Fruit fly (Drosophila melanogaster) whole organism, embryonic: ENCODE results near the gene Hez.

Experiments
- Adf1 ChIP-seq: fragments of 200-800 bp; sonication (Bioruptor generic); IDR thresholded peaks from 2 replicates; pipeline ENCODE4 v1.3.6; 2022; ENCODE audit warnings: missing biosample characterization, missing genetic modification characterization
- B-H1 ChIP-seq: fragments of 200-800 bp; sonication (Bioruptor generic); IDR thresholded peaks from 3 replicates; pipeline ENCODE4 v1.3.6; 2022; ENCODE audit warnings: missing biosample characterization, missing genetic modification characterization
- Blimp-1 ChIP-seq: fragments of 200-800 bp; sonication (Bioruptor generic); optimal IDR thresholded peaks from 3 replicates; lab custom pipeline; 2018; ENCODE audit warnings: missing biosample characterization, missing genetic modification characterization, mild to moderate bottlenecking, moderate library complexity, missing genetic modification reagents
- CG10366 ChIP-seq: fragments of 200-800 bp; sonication (Bioruptor generic); IDR thresholded peaks from 2 replicates; pipeline ENCODE4 v1.3.6; 2022; ENCODE audit warnings: missing biosample characterization, missing genetic modification characterization
- CG10543 ChIP-seq: fragments of 200-800 bp; sonication (Bioruptor generic); optimal IDR thresholded peaks from 3 replicates; lab custom pipeline; 2017; ENCODE audit warnings: missing biosample characterization, mild to moderate bottlenecking, missing genetic modification characterization, moderate library complexity
- CG10979 ChIP-seq: fragments of 200-800 bp; sonication (Bioruptor generic); optimal IDR thresholded peaks from 2 replicates; lab custom pipeline; 2018; ENCODE audit warnings: missing biosample characterization, mild to moderate bottlenecking, missing genetic modification characterization, moderate library complexity
- CG13775 ChIP-seq: fragments of 200-800 bp; sonication (Bioruptor generic); optimal IDR thresholded peaks from 3 replicates; lab custom pipeline; 2017; ENCODE audit warnings: missing biosample characterization, mild to moderate bottlenecking, missing genetic modification characterization
- CG15011 ChIP-seq: fragments of 200-800 bp; sonication (Bioruptor generic); optimal IDR thresholded peaks from 3 replicates; lab custom pipeline; 2018; ENCODE audit warnings: missing biosample characterization, mild to moderate bottlenecking, missing genetic modification characterization
- CG15514 ChIP-seq: fragments of 200-800 bp; sonication (Bioruptor generic); optimal IDR thresholded peaks from 3 replicates; lab custom pipeline; 2017; ENCODE audit warnings: missing biosample characterization, missing genetic modification characterization, mild to moderate bottlenecking, moderate library complexity, missing genetic modification reagents
- CG18262 ChIP-seq: fragments of 200-800 bp; optimal IDR thresholded peaks from 3 replicates; lab custom pipeline; 2019; ENCODE audit warnings: missing biosample characterization, mild to moderate bottlenecking, missing genetic modification characterization, moderate library complexity
- CG2202 ChIP-seq: fragments of 200-800 bp; sonication (Bioruptor generic); optimal IDR thresholded peaks from 2 replicates; lab custom pipeline; 2018; ENCODE audit warnings: missing biosample characterization, mild to moderate bottlenecking, missing genetic modification characterization
- CG33557 ChIP-seq: fragments of 200-800 bp; sonication (Bioruptor generic); optimal IDR thresholded peaks from 2 replicates; lab custom pipeline; 2019; ENCODE audit warnings: missing biosample characterization, mild to moderate bottlenecking, missing genetic modification characterization, moderate library complexity
- CG34422 ChIP-seq: fragments of 200-800 bp; sonication (Bioruptor generic); IDR thresholded peaks from 3 replicates; pipeline ENCODE4 v1.3.6; 2022; ENCODE audit warnings: missing biosample characterization, missing genetic modification characterization
- CG42726 ChIP-seq: fragments of 200-800 bp; sonication (Bioruptor generic); IDR thresholded peaks from 2 replicates; pipeline ENCODE4 v1.3.6; 2022; ENCODE audit warnings: missing biosample characterization, missing genetic modification characterization; ENCODE audit not compliant: partially characterized antibody
- CG4424 ChIP-seq: fragments of 200-800 bp; sonication (Bioruptor generic); optimal IDR thresholded peaks from 3 replicates; lab custom pipeline; 2016; ENCODE audit warnings: missing biosample characterization, missing genetic modification characterization
- CG6175 ChIP-seq: fragments of 200-800 bp; sonication (Bioruptor generic); IDR thresholded peaks from 3 replicates; pipeline ENCODE4 v1.3.6; 2022; ENCODE audit warnings: missing biosample characterization, missing genetic modification characterization
- CG6272 ChIP-seq: fragments of 200-800 bp; sonication (Bioruptor generic); IDR thresholded peaks from 2 replicates; pipeline ENCODE4 v1.3.6; 2022; ENCODE audit warnings: missing biosample characterization, missing genetic modification characterization
- CG7745 ChIP-seq: fragments of 200-800 bp; sonication (Bioruptor generic); optimal IDR thresholded peaks from 2 replicates; lab custom pipeline; 2018; ENCODE audit warnings: missing biosample characterization, mild to moderate bottlenecking, missing genetic modification characterization, moderate library complexity
- CG7928 ChIP-seq: fragments of 200-800 bp; sonication (Bioruptor generic); optimal IDR thresholded peaks from 2 replicates; lab custom pipeline; 2017; ENCODE audit warnings: missing biosample characterization, mild to moderate bottlenecking, missing genetic modification characterization
- CG8478 ChIP-seq: fragments of >200 bp; optimal IDR thresholded peaks from 2 replicates; lab custom pipeline; 2018
- CG8924 ChIP-seq: fragments of 200-800 bp; optimal IDR thresholded peaks from 3 replicates; lab custom pipeline; 2019; ENCODE audit warnings: missing biosample characterization, mild to moderate bottlenecking, missing genetic modification characterization, moderate library complexity
- CTCF ChIP-seq: fragments of 200-800 bp; sonication (Bioruptor generic); optimal IDR thresholded peaks from 2 replicates; lab custom pipeline; 2017; ENCODE audit warnings: missing biosample characterization, mild to moderate bottlenecking, missing genetic modification characterization, moderate library complexity
- Dek ChIP-seq: fragments of 200-800 bp; sonication (Bioruptor generic); optimal IDR thresholded peaks from 3 replicates; lab custom pipeline; 2019; ENCODE audit warnings: missing biosample characterization, mild to moderate bottlenecking, missing genetic modification characterization, moderate library complexity
- Dp ChIP-seq: fragments of 200-800 bp; sonication (Bioruptor generic); optimal IDR thresholded peaks from 2 replicates; lab custom pipeline; 2018; ENCODE audit warnings: missing biosample characterization, mild to moderate bottlenecking, missing genetic modification characterization, moderate library complexity
- Ets65A ChIP-seq: fragments of 200-800 bp; sonication (Bioruptor generic); peaks from one replicate; lab custom pipeline; 2016; ENCODE audit warnings: missing biosample characterization, missing genetic modification characterization
- Ets97D ChIP-seq: fragments of 200-800 bp; sonication (Bioruptor generic); optimal IDR thresholded peaks from 3 replicates; lab custom pipeline; 2016; ENCODE audit warnings: missing biosample characterization, missing genetic modification characterization
- Fer1 ChIP-seq: fragments of 200-800 bp; sonication (Bioruptor generic); optimal IDR thresholded peaks from 2 replicates; lab custom pipeline; 2017; ENCODE audit warnings: missing biosample characterization, mild to moderate bottlenecking, missing genetic modification characterization
- Fer3 ChIP-seq: fragments of 200-800 bp; sonication (Bioruptor generic); optimal IDR thresholded peaks from 2 replicates; lab custom pipeline; 2018; ENCODE audit warnings: missing biosample characterization, mild to moderate bottlenecking, missing genetic modification characterization, moderate library complexity
- HLH54F ChIP-seq: fragments of 200-800 bp; sonication (Bioruptor generic); optimal IDR thresholded peaks from 3 replicates; lab custom pipeline; 2016; ENCODE audit warnings: missing biosample characterization, missing genetic modification characterization
- Hr39 ChIP-seq: fragments of >200 bp; optimal IDR thresholded peaks from 2 replicates; lab custom pipeline; 2017
- Hr51 ChIP-seq, 2 experiments: fragments of 200-800 bp; sonication (Bioruptor generic); optimal IDR thresholded peaks; 2 replicates in 1 of 2; 3 replicates in 1 of 2; lab custom pipeline; 2016 to 2018; ENCODE audit warnings: missing biosample characterization in 2 of 2, missing genetic modification characterization in 2 of 2, mild to moderate bottlenecking in 1 of 2, moderate library complexity in 1 of 2
- NfI ChIP-seq: fragments of 200-800 bp; sonication (Bioruptor generic); optimal IDR thresholded peaks from 3 replicates; lab custom pipeline; 2018; ENCODE audit warnings: missing biosample characterization, mild to moderate bottlenecking, missing genetic modification characterization, moderate library complexity
- Side ChIP-seq: fragments of 200-800 bp; sonication (Bioruptor generic); optimal IDR thresholded peaks from 2 replicates; lab custom pipeline; 2016; ENCODE audit warnings: missing biosample characterization, missing genetic modification characterization
- Sin3A ChIP-seq: fragments of >200 bp; optimal IDR thresholded peaks from 2 replicates; lab custom pipeline; 2018
- Sry-δ ChIP-seq: fragments of 200-800 bp; sonication (Bioruptor generic); optimal IDR thresholded peaks from 2 replicates; lab custom pipeline; 2016; ENCODE audit warnings: missing biosample characterization, missing genetic modification characterization
- Stat92E ChIP-seq, 3 experiments: fragments of >200 bp in 2 of 3; fragments of 200-800 bp in 1 of 3; sonication (Bioruptor generic) in 1 of 3; optimal IDR thresholded peaks; 2 replicates each; lab custom pipeline; 2017 to 2019; ENCODE audit warnings: missing biosample characterization in 3 of 3, missing genetic modification characterization in 3 of 3, mild to moderate bottlenecking in 1 of 3, moderate library complexity in 1 of 3
- chif ChIP-seq, 2 experiments: fragments of 200-800 bp; sonication (Bioruptor generic); optimal IDR thresholded peaks; 3 replicates each; lab custom pipeline; 2016; ENCODE audit warnings: missing biosample characterization in 2 of 2, missing genetic modification characterization in 2 of 2
- eve ChIP-seq, 2 experiments: fragments of >200 bp; optimal IDR thresholded peaks; 2 replicates each; lab custom pipeline; 2017; ENCODE audit warnings: missing biosample characterization in 2 of 2, missing genetic modification characterization in 2 of 2
- exex ChIP-seq: fragments of 200-800 bp; sonication (Bioruptor generic); optimal IDR thresholded peaks from 4 replicates; lab custom pipeline; 2018; ENCODE audit warnings: missing biosample characterization, mild to moderate bottlenecking, missing genetic modification characterization, moderate library complexity
- her ChIP-seq: fragments of 200-800 bp; sonication (Bioruptor generic); optimal IDR thresholded peaks from 2 replicates; lab custom pipeline; 2016; ENCODE audit warnings: missing biosample characterization, missing genetic modification characterization
- lilli ChIP-seq: fragments of 200-800 bp; sonication (Bioruptor generic); optimal IDR thresholded peaks from 3 replicates; lab custom pipeline; 2016; ENCODE audit warnings: missing biosample characterization, missing genetic modification characterization
- lov ChIP-seq, 2 experiments: fragments of 200-800 bp in 1 of 2; fragments of >200 bp in 1 of 2; sonication (Bioruptor generic) in 1 of 2; IDR thresholded peaks in 1 of 2; optimal IDR thresholded peaks in 1 of 2; 2 replicates in 1 of 2; 3 replicates in 1 of 2; pipeline versions ENCODE4 v1.3.6 to Lab custom; 2017 to 2022; ENCODE audit warnings: missing biosample characterization in 1 of 2, missing genetic modification characterization in 1 of 2
- odd ChIP-seq: fragments of 200-800 bp; sonication (Bioruptor generic); optimal IDR thresholded peaks from 2 replicates; lab custom pipeline; 2017; ENCODE audit warnings: missing biosample characterization, mild to moderate bottlenecking, missing genetic modification characterization
- otp ChIP-seq: fragments of 200-800 bp; sonication (Bioruptor generic); IDR thresholded peaks from 3 replicates; pipeline ENCODE4, ENCODE4 v1.3.6; 2022; ENCODE audit warnings: missing biosample characterization, missing genetic modification characterization
- repo ChIP-seq: fragments of 200-800 bp; sonication (Bioruptor generic); optimal IDR thresholded peaks from 2 replicates; lab custom pipeline; 2016; ENCODE audit warnings: missing biosample characterization, missing genetic modification characterization
- sens-2 ChIP-seq: fragments of 200-800 bp; sonication (Bioruptor generic); IDR thresholded peaks from 2 replicates; pipeline ENCODE4 v1.3.6; 2022; ENCODE audit warnings: missing biosample characterization, missing genetic modification characterization
- shn ChIP-seq: fragments of 200-800 bp; sonication (Bioruptor generic); optimal IDR thresholded peaks from 3 replicates; lab custom pipeline; 2016; ENCODE audit warnings: missing biosample characterization, missing genetic modification characterization
- slp2 ChIP-seq: fragments of 200-800 bp; sonication (Bioruptor generic); optimal IDR thresholded peaks from 2 replicates; lab custom pipeline; 2016; ENCODE audit warnings: missing biosample characterization, missing genetic modification characterization
- wek ChIP-seq: fragments of 200-800 bp; sonication (Bioruptor generic); optimal IDR thresholded peaks from 3 replicates; lab custom pipeline; 2018; ENCODE audit warnings: missing biosample characterization, mild to moderate bottlenecking, missing genetic modification characterization, moderate library complexity
- zfh1 ChIP-seq: fragments of 200-800 bp; sonication (Bioruptor generic); IDR thresholded peaks from 3 replicates; pipeline ENCODE4 v1.3.6; 2022; ENCODE audit warnings: missing biosample characterization, missing genetic modification characterization

Gene Hez

dm6 chr3L:9854583-9855519 lies 39.7 kb downstream of the Hez start, which contains the start of gene RasGAP1 (continued):
- TF ChIP-seq Fer1: peak; percentile 23
- no peak for TF ChIP-seq CG15011
- no peak for TF ChIP-seq slp2 (GFP tag; lab: Kevin White, UChicago)
- no peak for TF ChIP-seq CG7745 (tag; lab: Kevin White, UChicago)
- TF ChIP-seq Dek: no peak
- peak; percentile 36 for TF ChIP-seq Sry-δ (GFP tag; lab: Kevin White, UChicago)
- TF ChIP-seq B-H1: no peak
- TF ChIP-seq CG2202 (tag; lab: Kevin White, UChicago): no peak
- no peak for TF ChIP-seq CG10979
- no peak for TF ChIP-seq Hr39 (lab: Kevin White, UChicago)
- TF ChIP-seq her (GFP tag; lab: Kevin White, UChicago): peak; percentile 99
- peak; percentile 10 for TF ChIP-seq Ets97D (GFP tag; lab: Kevin White, UChicago)
- peak; percentile 5 for TF ChIP-seq CTCF
- peak; percentile 25 for TF ChIP-seq Dp
- no peak for TF ChIP-seq NfI (GFP tag; lab: Kevin White, UChicago)
- TF ChIP-seq zfh1 (GFP tag; lab: Robert Waterston, UW): peak; percentile 37; the same call in 1 of the 3 replicates
- no peak for TF ChIP-seq otp (GFP tag; lab: Robert Waterston, UW)
- TF ChIP-seq CG6272: no peak
- TF ChIP-seq CG10543: no peak
- peak; percentile 72 for TF ChIP-seq CG8478 (lab: Kevin White, UChicago)
- no peak for TF ChIP-seq exex (tag; lab: Kevin White, UChicago)
- TF ChIP-seq Side (GFP tag; lab: Kevin White, UChicago): no peak
- no peak for TF ChIP-seq CG10366 (GFP tag; lab: Robert Waterston, UW)
- no peak for TF ChIP-seq chif (GFP tag; optimal IDR thresholded peaks at IDR 0.05; lab: Kevin White, UChicago)
- TF ChIP-seq HLH54F (GFP tag; lab: Kevin White, UChicago): peak; percentile 4
- TF ChIP-seq odd: no peak
- TF ChIP-seq eve (GFP tag; optimal IDR thresholded peaks at IDR 0.05; lab: Kevin White, UChicago): no peak
- peak; percentile 11 for TF ChIP-seq shn
- no peak for TF ChIP-seq CG33557 (GFP tag; lab: Kevin White, UChicago)
- no peak for TF ChIP-seq CG13775 (GFP tag; lab: Kevin White, UChicago)
- TF ChIP-seq CG34422 (GFP tag; lab: Robert Waterston, UW): peak; percentile 72
- no peak for TF ChIP-seq CG18262 (tag; lab: Kevin White, UChicago)
- TF ChIP-seq CG15514 (GFP tag; lab: Kevin White, UChicago): peak; percentile 65
- no peak for TF ChIP-seq CG8924
- peak; percentile 30 for TF ChIP-seq CG42726 (GFP tag; lab: Robert Waterston, UW)
- no peak for TF ChIP-seq CG4424
- TF ChIP-seq Ets65A (GFP tag; lab: Kevin White, UChicago): peak; percentile 88
- TF ChIP-seq Blimp-1 (GFP tag; lab: Kevin White, UChicago): peak; percentile 24
- no peak for TF ChIP-seq Hr51 (GFP tag; optimal IDR thresholded peaks at IDR 0.05; lab: Kevin White, UChicago)
- TF ChIP-seq CG6175 (GFP tag; lab: Robert Waterston, UW): peak; percentile 100
- TF ChIP-seq Stat92E (GFP tag; optimal IDR thresholded peaks at IDR 0.05; lab: Kevin White, UChicago): no peak
- peak; percentile 44 for TF ChIP-seq Adf1
- 0 out of 2 replicates have a peak, but pooled peaks have one; percentile 15 for TF ChIP-seq sens-2
- TF ChIP-seq repo (GFP tag; lab: Kevin White, UChicago): no peak
- TF ChIP-seq lilli: no peak
- no peak for TF ChIP-seq lov (optimal IDR thresholded peaks at IDR 0.05; lab: Kevin White, UChicago)
- no peak for TF ChIP-seq lov (GFP tag; IDR thresholded peaks at IDR 0.05; lab: Robert Waterston, UW)
- TF ChIP-seq CG7928: no peak
- TF ChIP-seq Sin3A (lab: Kevin White, UChicago): peak; percentile 94
- no peak for TF ChIP-seq wek (GFP tag; lab: Kevin White, UChicago)
- no peak for TF ChIP-seq Fer3 (tag; lab: Kevin White, UChicago)
